Fruit fly (Drosophila melanogaster): ENCODE data around the gene Surf6.

Gene Surf6

dm6 chr3R:19890340-19890998 lies 14.2 kb downstream of the Surf6 start, which contains the start of gene CG4733 (continued):
- TF ChIP-seq dsx (GFP tag; optimal IDR thresholded peaks at IDR 0.05; ENCODE audit: poor library complexity, severe bottlenecking) (no peak), Hr4 (GFP tag; optimal IDR thresholded peaks at IDR 0.05) (peak; percentile 12), CG3919 (GFP tag; optimal IDR thresholded peaks at IDR 0.05) (no peak), Smox (GFP tag; optimal IDR thresholded peaks at IDR 0.05) (no peak), CG4318 (GFP tag; optimal IDR thresholded peaks at IDR 0.05) (no peak), net (GFP tag; optimal IDR thresholded peaks at IDR 0.05) (peak; percentile 20), CG8119 (GFP tag; IDR thresholded peaks at IDR 0.05) (no peak), CG32006 (GFP tag; optimal IDR thresholded peaks at IDR 0.05) (peak; percentile 16), CG34406 (GFP tag; optimal IDR thresholded peaks at IDR 0.05) (no peak), Hr39 (GFP tag; optimal IDR thresholded peaks at IDR 0.05) (no peak), Blimp-1 (GFP tag; optimal IDR thresholded peaks at IDR 0.05) (no peak)

dm6 chr3R:19889603-19890187 lies 15.0 kb downstream of the Surf6 start:
- TF ChIP-seq CG11762 (GFP tag; optimal IDR thresholded peaks at IDR 0.05; ENCODE audit: insufficient read depth) (no peak), CG16779 (tag; optimal IDR thresholded peaks at IDR 0.05) (no peak), Ets21C (GFP tag; optimal IDR thresholded peaks at IDR 0.05) (no peak), Met (GFP tag; optimal IDR thresholded peaks at IDR 0.05) (no peak), net (GFP tag; optimal IDR thresholded peaks at IDR 0.05) (no peak), OdsH (GFP tag; optimal IDR thresholded peaks at IDR 0.05) (no peak), CG31627 (GFP tag; optimal IDR thresholded peaks at IDR 0.05) (no peak), fd85E (GFP tag; optimal IDR thresholded peaks at IDR 0.05) (no peak), fkh (GFP tag; optimal IDR thresholded peaks at IDR 0.05) (peak; percentile 68), Hr39 (GFP tag; optimal IDR thresholded peaks at IDR 0.05) (no peak), CG11902 (GFP tag; optimal IDR thresholded peaks at IDR 0.05) (no peak), spab (GFP tag; optimal IDR thresholded peaks at IDR 0.05) (no peak), Eip78C (GFP tag) (peak; percentile 46), Sox14 (GFP tag; optimal IDR thresholded peaks at IDR 0.05) (no peak), Blimp-1 (GFP tag; optimal IDR thresholded peaks at IDR 0.05) (no peak), CG32006 (GFP tag; optimal IDR thresholded peaks at IDR 0.05) (peak; percentile 31), CG10669 (GFP tag; optimal IDR thresholded peaks at IDR 0.05) (no peak), dac (GFP tag; optimal IDR thresholded peaks at IDR 0.05) (no peak), Gug (GFP tag; IDR thresholded peaks at IDR 0.05) (no peak), salr (GFP tag; optimal IDR thresholded peaks at IDR 0.05) (no peak), CG3032 (tag; optimal IDR thresholded peaks at IDR 0.05) (no peak), cyc (GFP tag; optimal IDR thresholded peaks at IDR 0.05) (no peak), Eip75B (GFP tag; optimal IDR thresholded peaks at IDR 0.05) (no peak), CG4318 (GFP tag; optimal IDR thresholded peaks at IDR 0.05) (no peak), Hr38 (GFP tag; optimal IDR thresholded peaks at IDR 0.05) (no peak), eg (GFP tag; IDR thresholded peaks at IDR 0.05) (no peak), CG6276 (GFP tag; optimal IDR thresholded peaks at IDR 0.05) (peak; percentile 60), Ets96B (tag; optimal IDR thresholded peaks at IDR 0.05) (no peak), CG15336 (GFP tag; IDR thresholded peaks at IDR 0.05) (no peak), CG6163 (GFP tag; IDR thresholded peaks at IDR 0.05) (0 out of 3 replicates have a peak, but pooled peaks have one; percentile 6), lz (GFP tag; optimal IDR thresholded peaks at IDR 0.05) (no peak)

dm6 chr3R:19888156-19888784 lies 16.4 kb downstream of the Surf6 start, which contains the start of gene ninaE:
Gene ninaE (minus strand): TSS chr3R:19888206.
- TF ChIP-seq CG1621 (tag; optimal IDR thresholded peaks at IDR 0.05) (no peak), CG6276 (GFP tag; optimal IDR thresholded peaks at IDR 0.05) (no peak), CG15336 (GFP tag; IDR thresholded peaks at IDR 0.05) (no peak), Eip75B (GFP tag; optimal IDR thresholded peaks at IDR 0.05) (no peak), CG6163 (GFP tag; IDR thresholded peaks at IDR 0.05) (no peak), esn (GFP tag; optimal IDR thresholded peaks at IDR 0.05) (no peak), Blimp-1 (GFP tag; optimal IDR thresholded peaks at IDR 0.05) (no peak), fd59A (GFP tag; optimal IDR thresholded peaks at IDR 0.05) (no peak), Hr39 (GFP tag; optimal IDR thresholded peaks at IDR 0.05) (no peak), CG6854 (GFP tag; optimal IDR thresholded peaks at IDR 0.05) (no peak), Ets21C (GFP tag; optimal IDR thresholded peaks at IDR 0.05) (no peak), Eip78C (GFP tag) (no peak)
